Worm (Caenorhabditis elegans): ENCODE results near the gene T28A8.5.

DNA sequence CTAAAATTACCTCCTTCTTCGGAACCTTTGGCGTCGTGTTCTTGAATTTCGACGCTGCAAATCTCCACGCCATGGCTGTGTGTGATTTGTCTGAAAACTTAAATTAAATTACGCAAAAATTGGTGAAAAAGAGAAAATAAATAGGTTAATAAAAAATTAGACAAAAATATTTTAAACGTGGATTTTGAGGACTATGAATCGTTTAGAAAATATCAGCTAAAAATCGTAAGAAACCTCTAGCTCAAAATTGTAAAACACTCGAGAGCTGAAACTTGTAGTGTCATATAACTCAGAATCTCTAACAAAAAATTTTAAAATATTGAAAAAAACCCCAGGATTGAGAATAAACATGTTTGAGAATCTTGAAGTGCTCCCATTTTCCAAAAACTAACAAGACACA lies 22.6 kb downstream of the T28A8.5 start, which contains the start of gene pod-1:
- TF ChIP-seq lim-6 (tag; optimal IDR thresholded peaks at IDR 0.05) (no peak), hlh-6 (tag; optimal IDR thresholded peaks at IDR 0.05) (no peak), tbx-2 (tag; optimal IDR thresholded peaks at IDR 0.05) (no peak), elt-2 (tag; optimal IDR thresholded peaks at IDR 0.05) (no peak), pha-4 (tag; optimal IDR thresholded peaks at IDR 0.05) (no peak), fkh-10 (GFP tag; optimal IDR thresholded peaks at IDR 0.05) (no peak), ceh-48 (tag; optimal IDR thresholded peaks at IDR 0.05) (no peak), fax-1 (tag; optimal IDR thresholded peaks at IDR 0.05) (no peak), pag-3 (tag; optimal IDR thresholded peaks at IDR 0.05; ENCODE audit: borderline replicate concordance) (no peak), dve-1 (tag; optimal IDR thresholded peaks at IDR 0.05) (no peak)
